Worm (Caenorhabditis elegans) whole organism, L1 larva: ENCODE measurements around the gene F44G3.7.
A peak's percentile ranks its signal among the peaks of the same experiment; 100 is the strongest.

Experiments
- C16A3.4 ChIP-seq: fragments of 150-350 bp; optimal IDR thresholded peaks from 2 replicates; lab custom pipeline; 2014; ENCODE audit warnings: missing biosample characterization, missing genetic modification characterization
- aha-1 ChIP-seq: fragments of 150-350 bp; optimal IDR thresholded peaks from 2 replicates; lab custom pipeline; 2014; ENCODE audit warnings: missing biosample characterization, missing genetic modification characterization
- ceh-8 ChIP-seq: fragments of 200-800 bp; sonication (Bioruptor generic); optimal IDR thresholded peaks from 2 replicates; lab custom pipeline; 2018; ENCODE audit warnings: mild to moderate bottlenecking, missing genetic modification characterization, moderate library complexity, missing compliant biosample characterization
- ceh-90 ChIP-seq: sonication (generic microtip); optimal IDR thresholded peaks from 2 replicates; lab custom pipeline; 2016; ENCODE audit warnings: missing genetic modification characterization, missing compliant biosample characterization
- ces-1 ChIP-seq: fragments of 150-350 bp; optimal IDR thresholded peaks from 2 replicates; lab custom pipeline; 2014; ENCODE audit warnings: missing biosample characterization, missing genetic modification reagents, missing genetic modification characterization
- dpl-1 ChIP-seq, 3 experiments: fragments of 150-350 bp in 2 of 3; sonication (generic microtip) in 1 of 3; optimal IDR thresholded peaks; 2 replicates each; lab custom pipeline; 2014 to 2017; ENCODE audit warnings: missing biosample characterization in 3 of 3, missing genetic modification characterization in 3 of 3, missing genetic modification reagents in 3 of 3
- dsc-1 ChIP-seq: sonication (generic microtip); optimal IDR thresholded peaks from 2 replicates; lab custom pipeline; 2016; ENCODE audit warnings: mild to moderate bottlenecking, missing genetic modification characterization, missing compliant biosample characterization
- efl-1 ChIP-seq, 4 experiments: fragments of 150-350 bp; optimal IDR thresholded peaks in 3 of 4; peaks in 1 of 4; 1 replicate in 1 of 4; 2 replicates in 3 of 4; lab custom pipeline; 2014; ENCODE audit warnings: missing biosample characterization in 2 of 4, missing genetic modification characterization in 2 of 4, missing genetic modification reagents in 2 of 4
- elt-2 ChIP-seq: sonication (generic microtip); optimal IDR thresholded peaks from 2 replicates; lab custom pipeline; 2016; ENCODE audit warnings: missing genetic modification characterization, mild to moderate bottlenecking, inconsistent platforms, missing compliant biosample characterization, missing genetic modification reagents
- elt-3 ChIP-seq, 6 experiments: fragments of 150-350 bp in 1 of 6; sonication (generic microtip); optimal IDR thresholded peaks; 2 replicates each; lab custom pipeline; 2017 to 2018; ENCODE audit warnings: missing biosample characterization in 6 of 6, missing genetic modification characterization in 6 of 6, inconsistent platforms in 1 of 6
- fkh-4 ChIP-seq: sonication (generic microtip); optimal IDR thresholded peaks from 2 replicates; lab custom pipeline; 2016; ENCODE audit warnings: missing compliant biosample characterization, missing genetic modification characterization, borderline replicate concordance
- fkh-8 ChIP-seq: sonication (generic microtip); optimal IDR thresholded peaks from 2 replicates; lab custom pipeline; 2016; ENCODE audit warnings: mild to moderate bottlenecking, missing genetic modification characterization, missing compliant biosample characterization
- hlh-4 ChIP-seq: sonication (generic microtip); optimal IDR thresholded peaks from 2 replicates; lab custom pipeline; 2016; ENCODE audit warnings: mild to moderate bottlenecking, missing genetic modification characterization, missing compliant biosample characterization
- irx-1 ChIP-seq: sonication (generic microtip); optimal IDR thresholded peaks from 2 replicates; lab custom pipeline; 2016; ENCODE audit warnings: missing genetic modification characterization, missing compliant biosample characterization
- lin-14 ChIP-seq: fragments of 200-800 bp; sonication (Bioruptor generic); optimal IDR thresholded peaks from 2 replicates; lab custom pipeline; 2018; ENCODE audit warnings: mild to moderate bottlenecking, missing genetic modification characterization, moderate library complexity, missing compliant biosample characterization
- lin-15B ChIP-seq: fragments of 150-350 bp; sonication (generic microtip); optimal IDR thresholded peaks from 3 replicates; lab custom pipeline; 2014; ENCODE audit warnings: missing biosample characterization, missing genetic modification characterization
- lir-3 ChIP-seq: sonication (generic microtip); optimal IDR thresholded peaks from 2 replicates; lab custom pipeline; 2016; ENCODE audit warnings: mild to moderate bottlenecking, missing genetic modification characterization, moderate library complexity, missing compliant biosample characterization; ENCODE audit not compliant: poor library complexity
- nhr-19 ChIP-seq: fragments of 200-800 bp; sonication (Bioruptor generic); conservative IDR thresholded peaks from 2 replicates; pipeline ENCODE4 v1.3.6; 2022; ENCODE audit warnings: missing genetic modification characterization, missing compliant biosample characterization
- nhr-237 ChIP-seq: fragments of 150-350 bp; optimal IDR thresholded peaks from 2 replicates; lab custom pipeline; 2014; ENCODE audit warnings: missing biosample characterization, missing genetic modification characterization
- nhr-76 ChIP-seq: sonication (generic microtip); optimal IDR thresholded peaks from 2 replicates; lab custom pipeline; 2017; ENCODE audit warnings: missing biosample characterization, missing genetic modification characterization
- pag-3 ChIP-seq: sonication (generic microtip); optimal IDR thresholded peaks from 2 replicates; lab custom pipeline; 2017; ENCODE audit warnings: missing genetic modification characterization, mild to moderate bottlenecking, missing compliant biosample characterization, antibody characterized with exemption, borderline replicate concordance; ENCODE audit not compliant: insufficient read depth
- skn-1 ChIP-seq: fragments of 150-350 bp; optimal IDR thresholded peaks from 2 replicates; lab custom pipeline; 2014; ENCODE audit warnings: missing biosample characterization, missing genetic modification characterization
- snpc-4 ChIP-seq: fragments of 150-350 bp; optimal IDR thresholded peaks from 2 replicates; lab custom pipeline; 2014; ENCODE audit warnings: missing biosample characterization, missing genetic modification characterization
- snu-23 ChIP-seq: sonication (generic microtip); optimal IDR thresholded peaks from 2 replicates; lab custom pipeline; 2016; ENCODE audit warnings: missing genetic modification characterization, missing compliant biosample characterization
- sox-4 ChIP-seq: sonication (generic microtip); optimal IDR thresholded peaks from 2 replicates; lab custom pipeline; 2016; ENCODE audit warnings: missing genetic modification characterization, missing compliant biosample characterization
- sptf-1 ChIP-seq: fragments of 150-350 bp; optimal IDR thresholded peaks from 2 replicates; lab custom pipeline; 2014; ENCODE audit warnings: missing biosample characterization, missing genetic modification characterization
- sup-37 ChIP-seq: fragments of 200-800 bp; sonication (Bioruptor generic); optimal IDR thresholded peaks from 2 replicates; lab custom pipeline; 2018; ENCODE audit warnings: mild to moderate bottlenecking, missing genetic modification characterization, missing compliant biosample characterization
- tbx-2 ChIP-seq: sonication (generic microtip); optimal IDR thresholded peaks from 2 replicates; lab custom pipeline; 2016; ENCODE audit warnings: missing genetic modification characterization, missing compliant biosample characterization
- tlp-1 ChIP-seq: fragments of 150-350 bp; optimal IDR thresholded peaks from 2 replicates; lab custom pipeline; 2014; ENCODE audit warnings: missing biosample characterization, missing genetic modification characterization
- unc-130 ChIP-seq: fragments of 150-350 bp; optimal IDR thresholded peaks from 2 replicates; lab custom pipeline; 2017; ENCODE audit warnings: missing biosample characterization, missing genetic modification characterization, inconsistent platforms
- unc-30 ChIP-seq: sonication (generic microtip); optimal IDR thresholded peaks from 2 replicates; lab custom pipeline; 2017; ENCODE audit warnings: missing biosample characterization, missing genetic modification characterization
- unc-62 ChIP-seq: fragments of 150-350 bp; optimal IDR thresholded peaks from 2 replicates; lab custom pipeline; 2014; ENCODE audit warnings: missing biosample characterization, missing genetic modification reagents, missing genetic modification characterization
- unc-98 ChIP-seq: fragments of 200-800 bp; sonication (Bioruptor generic); IDR thresholded peaks from 2 replicates; pipeline ENCODE4 v1.3.6; 2022; ENCODE audit warnings: missing genetic modification characterization, missing compliant biosample characterization
- xbp-1 ChIP-seq: sonication (generic microtip); optimal IDR thresholded peaks from 2 replicates; lab custom pipeline; 2016; ENCODE audit warnings: missing genetic modification characterization, missing compliant biosample characterization
- zag-1 ChIP-seq: fragments of 150-350 bp; optimal IDR thresholded peaks from 2 replicates; lab custom pipeline; 2014; ENCODE audit warnings: missing biosample characterization, missing genetic modification characterization
- zip-4 ChIP-seq: fragments of 200-800 bp; sonication (Bioruptor generic); optimal IDR thresholded peaks from 2 replicates; lab custom pipeline; 2018; ENCODE audit warnings: mild to moderate bottlenecking, missing genetic modification characterization, moderate library complexity, missing compliant biosample characterization
- ztf-4 ChIP-seq: fragments of 150-350 bp; optimal IDR thresholded peaks from 2 replicates; lab custom pipeline; 2014; ENCODE audit warnings: missing biosample characterization, missing genetic modification characterization

Gene F44G3.7

ce11 chrV:16160087-16160486 lies 23.1 kb upstream of the F44G3.7 start:
- TF ChIP-seq unc-30 (no peak), sptf-1 (tag; lab: Kevin White, UChicago) (no peak), ces-1 (GFP tag; lab: Kevin White, UChicago) (no peak), ztf-4 (tag; lab: Kevin White, UChicago) (no peak), zag-1 (no peak), snpc-4 (tag; lab: Kevin White, UChicago) (peak; percentile 2), snu-23 (GFP tag; lab: Kevin White, UChicago) (no peak), sox-4 (tag; lab: Kevin White, UChicago) (no peak), pag-3 (no peak), skn-1 (peak; percentile 2), elt-2 (tag; lab: Kevin White, UChicago) (peak; percentile 24), hlh-4 (tag; lab: Kevin White, UChicago) (no peak), sup-37 (GFP tag; lab: Kevin White, UChicago) (no peak), fkh-4 (tag; lab: Kevin White, UChicago) (no peak), fkh-8 (tag; lab: Kevin White, UChicago) (no peak), efl-1 (optimal IDR thresholded peaks at IDR 0.05; lab: Kevin White, UChicago) (peak in 1 of 2 experiments; percentile 9), efl-1 (GFP tag; optimal IDR thresholded peaks at IDR 0.05 in 1 of 2; lab: Kevin White, UChicago) (peak in 1 of 2 experiments; percentile 4), irx-1 (tag; lab: Kevin White, UChicago) (no peak), ceh-8 (no peak), nhr-19 (GFP tag; lab: Robert Waterston, UW) (no peak), zip-4 (peak; percentile 79), lin-14 (GFP tag; lab: Kevin White, UChicago) (no peak), elt-3 (tag; optimal IDR thresholded peaks at IDR 0.05; lab: Kevin White, UChicago) (no peak), ceh-90 (tag; lab: Kevin White, UChicago) (no peak), unc-130 (tag; lab: Kevin White, UChicago) (no peak), nhr-237 (tag; lab: Kevin White, UChicago) (no peak)

ce11 chrV:16159594-16159993 lies 22.7 kb upstream of the F44G3.7 start, which contains the start of gene F10A3.17:
Gene F10A3.17 (minus strand): TSS chrV:16159694.
- no peak for TF ChIP-seq sptf-1 (tag; lab: Kevin White, UChicago)
- TF ChIP-seq C16A3.4 (tag; lab: Kevin White, UChicago), result no peak
- TF ChIP-seq lir-3 (tag; lab: Kevin White, UChicago), result no peak
- no peak for TF ChIP-seq unc-62 (GFP tag; lab: Kevin White, UChicago)
- TF ChIP-seq nhr-76 (tag; lab: Kevin White, UChicago), result no peak
- TF ChIP-seq lin-15B (tag; lab: Kevin White, UChicago), result no peak
- TF ChIP-seq ces-1 (GFP tag; lab: Kevin White, UChicago), result no peak
- no peak for TF ChIP-seq sup-37 (GFP tag; lab: Kevin White, UChicago)
- TF ChIP-seq dsc-1 (tag; lab: Kevin White, UChicago), result no peak
- TF ChIP-seq dpl-1 (GFP tag; optimal IDR thresholded peaks at IDR 0.05; lab: Kevin White, UChicago), result no peak

- no peak for TF ChIP-seq irx-1 (tag; lab: Kevin White, UChicago)
- no peak for TF ChIP-seq tbx-2 (tag; lab: Kevin White, UChicago)
- TF ChIP-seq aha-1, result no peak
- TF ChIP-seq xbp-1 (tag; lab: Kevin White, UChicago), result no peak
- no peak for TF ChIP-seq unc-98 (GFP tag; lab: Robert Waterston, UW)
- TF ChIP-seq dsc-1 (tag; lab: Kevin White, UChicago), result no peak
- no peak for TF ChIP-seq snpc-4 (tag; lab: Kevin White, UChicago)
- no peak for TF ChIP-seq unc-130 (tag; lab: Kevin White, UChicago)
- TF ChIP-seq tlp-1, result no peak
These were observed 21.4 kb upstream of the F44G3.7 start, which contains the start of gene str-99 for ce11 chrV:16158391-16158790. Gene str-99 (minus strand): TSS chrV:16158491.
